Worm (Caenorhabditis elegans) whole organism, L4 larva: ENCODE results near the gene flp-2.

Experiments
- T26A8.4 ChIP-seq: fragments of 200-800 bp; sonication (Bioruptor generic); IDR thresholded peaks from 2 replicates; pipeline ENCODE4 v1.3.6; 2022; ENCODE audit warnings: missing genetic modification characterization, missing compliant biosample characterization
- ama-1 ChIP-seq: fragments of 150-350 bp; optimal IDR thresholded peaks from 2 replicates; lab custom pipeline; 2014; ENCODE audit warnings: inconsistent platforms, mixed read lengths
- ceh-28 ChIP-seq: fragments of 150-350 bp; optimal IDR thresholded peaks from 2 replicates; lab custom pipeline; 2014; ENCODE audit warnings: missing biosample characterization, missing genetic modification reagents, missing genetic modification characterization
- ceh-82 ChIP-seq: sonication (generic microtip); optimal IDR thresholded peaks from 2 replicates; lab custom pipeline; 2017; ENCODE audit warnings: missing biosample characterization, missing genetic modification characterization
- lir-3 ChIP-seq: sonication (generic microtip); optimal IDR thresholded peaks from 2 replicates; lab custom pipeline; 2016; ENCODE audit warnings: mild to moderate bottlenecking, missing genetic modification characterization, missing compliant biosample characterization
- mdl-1 ChIP-seq, 2 experiments: fragments of 150-350 bp in 1 of 2; sonication (generic microtip) in 1 of 2; optimal IDR thresholded peaks; 2 replicates each; lab custom pipeline; 2014 to 2017; ENCODE audit warnings: missing biosample characterization in 2 of 2, missing genetic modification characterization in 2 of 2
- mep-1 ChIP-seq: fragments of 150-350 bp; sonication (generic microtip); optimal IDR thresholded peaks from 3 replicates; lab custom pipeline; 2014; ENCODE audit warnings: missing biosample characterization, missing genetic modification characterization
- nhr-76 ChIP-seq: fragments of 150-350 bp; optimal IDR thresholded peaks from 2 replicates; lab custom pipeline; 2014; ENCODE audit warnings: missing biosample characterization, missing genetic modification characterization
- zag-1 ChIP-seq: fragments of 150-350 bp; optimal IDR thresholded peaks from 2 replicates; lab custom pipeline; 2014; ENCODE audit warnings: missing biosample characterization, missing genetic modification characterization

- TF ChIP-seq mdl-1 (tag; optimal IDR thresholded peaks at IDR 0.05; lab: Kevin White, UChicago): no peak
- no peak for TF ChIP-seq ama-1 (lab: Kevin White, UChicago)
- no peak for TF ChIP-seq zag-1 (tag; lab: Kevin White, UChicago)
- no peak for TF ChIP-seq T26A8.4 (GFP tag; lab: Robert Waterston, UW)
- no peak for TF ChIP-seq ceh-82
- no peak for TF ChIP-seq mep-1 (tag; lab: Kevin White, UChicago)
- no peak for TF ChIP-seq ceh-28 (tag; lab: Kevin White, UChicago)
- TF ChIP-seq lir-3: no peak
- TF ChIP-seq nhr-76 (tag; lab: Kevin White, UChicago): no peak
Measured at ce11 chrX:10081077-10081476, 14.0 kb downstream of the flp-2 start.
